Fruit fly (Drosophila melanogaster): ENCODE measurements around the gene Amacr.

The Amacr gene

DNA sequence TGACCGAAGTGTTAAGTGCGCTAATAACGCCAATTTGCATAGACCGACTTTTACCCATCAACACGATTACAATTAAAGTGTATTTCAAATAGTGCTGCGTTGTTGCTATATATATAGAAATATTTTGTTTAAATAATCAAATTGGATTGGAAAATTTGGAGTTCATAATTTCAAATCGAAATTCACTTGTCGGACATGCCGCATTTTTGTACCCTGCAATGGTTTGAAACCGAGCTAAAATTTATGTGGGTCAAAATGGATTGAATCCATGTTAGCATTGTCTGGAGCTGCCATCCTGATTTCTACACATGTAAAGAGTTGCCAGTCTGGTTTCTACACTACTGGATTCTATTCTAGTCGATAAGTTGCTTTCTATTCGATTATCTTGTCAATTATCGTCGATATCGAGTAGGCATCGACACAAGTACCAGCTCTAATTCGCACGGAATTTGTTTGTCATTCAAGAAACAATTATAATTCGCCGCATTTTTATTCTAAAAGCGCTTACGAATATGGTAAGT lies 35.2 kb upstream of the Amacr start, which contains the start of gene Pomp:
Pomp (plus strand) TSS at position 386 of the 521 bp plus-strand sequence.
- no peak for TF ChIP-seq Sin3A (optimal IDR thresholded peaks at IDR 0.05)
- TF ChIP-seq ttk (optimal IDR thresholded peaks at IDR 0.05) = no peak
- no peak for TF ChIP-seq insv (optimal IDR thresholded peaks at IDR 0.05)
- no peak for TF ChIP-seq Myc (optimal IDR thresholded peaks at IDR 0.05)
- TF ChIP-seq h (optimal IDR thresholded peaks at IDR 0.05) = no peak
- peak; percentile 99 for TF ChIP-seq psq (optimal IDR thresholded peaks at IDR 0.05)

DNA sequence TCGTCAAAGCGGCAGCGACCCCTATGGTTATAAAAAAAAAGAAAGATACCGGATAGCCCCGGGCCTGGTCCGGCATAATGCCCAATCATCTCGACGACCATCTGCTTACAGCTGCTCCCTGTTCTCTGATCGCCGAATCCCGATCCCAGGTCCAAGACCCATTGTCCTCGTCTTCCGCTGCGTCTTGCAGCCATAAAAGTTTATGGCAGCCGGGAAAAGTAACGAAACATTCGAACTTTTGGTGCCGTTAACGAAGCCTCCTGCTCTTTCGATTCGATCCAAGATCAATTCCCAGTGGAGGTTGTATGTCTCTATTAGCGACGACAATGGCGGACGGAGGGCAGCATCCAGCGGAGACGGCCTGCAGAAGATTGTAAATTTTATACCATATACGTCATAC lies 33.2 kb upstream of the Amacr start:
- TF ChIP-seq Myc (optimal IDR thresholded peaks at IDR 0.05) (no peak), ttk (optimal IDR thresholded peaks at IDR 0.05) (no peak)

DNA sequence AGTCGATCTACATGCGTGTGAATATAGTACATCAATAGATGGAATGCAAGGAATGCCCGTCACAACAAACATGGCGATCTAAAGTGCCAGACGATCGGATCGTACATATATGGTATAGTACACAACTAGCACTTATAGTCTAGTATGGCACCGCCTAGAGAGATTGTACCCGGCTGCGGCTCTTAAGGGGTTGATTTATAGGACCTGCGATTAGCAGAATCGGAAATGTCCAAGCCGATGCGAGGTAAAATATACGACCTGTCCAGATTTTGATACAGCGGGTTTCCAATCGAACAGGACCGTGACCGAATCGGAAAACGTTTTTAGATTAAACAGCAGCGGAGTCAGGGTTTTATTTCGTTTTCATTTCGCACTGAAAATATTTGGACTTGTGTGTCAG lies 31.8 kb upstream of the Amacr start:
- no peak for TF ChIP-seq insv (optimal IDR thresholded peaks at IDR 0.05)
- TF ChIP-seq psq (optimal IDR thresholded peaks at IDR 0.05) = no peak
- no peak for TF ChIP-seq h (optimal IDR thresholded peaks at IDR 0.05)
- TF ChIP-seq Sin3A (optimal IDR thresholded peaks at IDR 0.05) = no peak
- no peak for TF ChIP-seq Myc (optimal IDR thresholded peaks at IDR 0.05)
- no peak for TF ChIP-seq ttk (optimal IDR thresholded peaks at IDR 0.05)

DNA sequence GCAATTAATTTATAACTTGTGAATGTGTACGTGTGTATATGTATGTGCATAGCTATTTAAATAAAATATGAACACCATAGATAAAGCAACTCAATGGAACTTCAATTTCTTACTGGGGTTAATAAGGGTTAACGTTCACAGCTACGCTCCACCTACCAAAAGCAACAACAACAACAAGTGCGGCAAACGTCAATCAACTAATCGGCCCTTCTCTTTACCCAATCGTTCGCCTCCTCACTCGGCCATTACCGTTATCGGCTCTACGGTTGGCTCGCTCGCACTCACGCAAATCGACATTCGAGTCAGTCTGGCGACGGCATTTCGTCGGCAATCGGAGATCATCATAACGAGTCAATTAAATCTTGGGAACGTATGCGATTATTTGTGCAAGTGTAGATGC lies 30.9 kb upstream of the Amacr start:
- TF ChIP-seq Myc (optimal IDR thresholded peaks at IDR 0.05) (no peak), insv (optimal IDR thresholded peaks at IDR 0.05) (no peak), h (optimal IDR thresholded peaks at IDR 0.05) (no peak), psq (optimal IDR thresholded peaks at IDR 0.05) (no peak), ttk (optimal IDR thresholded peaks at IDR 0.05) (no peak), Sin3A (optimal IDR thresholded peaks at IDR 0.05) (no peak)

DNA sequence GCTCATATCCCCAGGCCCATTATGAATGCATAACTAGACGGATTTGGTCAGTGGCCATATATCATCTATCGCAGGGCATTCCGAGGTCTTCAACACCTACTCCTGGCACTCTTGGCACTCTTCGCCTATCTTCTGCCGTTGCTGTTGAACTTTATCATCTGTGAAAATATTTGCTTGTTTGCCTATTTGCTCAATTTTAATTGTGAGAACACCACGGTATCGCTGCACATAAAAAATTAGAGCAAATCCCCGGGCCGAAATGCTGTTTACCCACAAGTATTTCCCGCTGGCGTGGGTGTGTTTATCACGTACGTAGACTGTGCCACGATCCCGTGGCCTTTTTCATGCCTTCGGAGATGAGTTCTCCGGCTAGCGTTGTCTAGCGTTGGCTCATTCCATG lies 28.6 kb upstream of the Amacr start:
- TF ChIP-seq Myc (optimal IDR thresholded peaks at IDR 0.05) = no peak
- no peak for TF ChIP-seq psq (optimal IDR thresholded peaks at IDR 0.05)
- no peak for TF ChIP-seq ttk (optimal IDR thresholded peaks at IDR 0.05)
- no peak for TF ChIP-seq Sin3A (optimal IDR thresholded peaks at IDR 0.05)
- TF ChIP-seq insv (optimal IDR thresholded peaks at IDR 0.05) = no peak
- no peak for TF ChIP-seq h (optimal IDR thresholded peaks at IDR 0.05)

DNA sequence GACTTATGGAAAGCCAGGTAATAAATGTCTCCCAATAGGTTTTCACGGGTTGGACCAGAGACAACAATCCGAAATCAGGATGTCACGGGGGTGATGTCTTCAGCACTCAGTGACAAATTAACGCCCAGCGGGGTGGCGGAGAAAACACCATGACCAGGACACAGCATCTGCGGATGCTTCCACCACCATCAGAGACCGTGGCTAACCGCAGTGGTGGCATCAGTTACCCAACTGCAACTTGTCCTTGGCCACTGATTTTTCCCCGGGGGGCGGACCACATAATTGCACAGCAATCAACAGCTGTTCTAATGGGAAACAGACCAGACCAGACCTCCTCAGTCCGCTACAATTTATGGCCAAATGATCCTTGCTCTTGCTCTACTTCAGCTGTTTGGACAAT lies 26.2 kb upstream of the Amacr start:
- no peak for TF ChIP-seq ttk (optimal IDR thresholded peaks at IDR 0.05)
- no peak for TF ChIP-seq psq (optimal IDR thresholded peaks at IDR 0.05)
- no peak for TF ChIP-seq Myc (optimal IDR thresholded peaks at IDR 0.05)
- TF ChIP-seq insv (optimal IDR thresholded peaks at IDR 0.05) = no peak
- no peak for TF ChIP-seq h (optimal IDR thresholded peaks at IDR 0.05)
- no peak for TF ChIP-seq Sin3A (optimal IDR thresholded peaks at IDR 0.05)

DNA sequence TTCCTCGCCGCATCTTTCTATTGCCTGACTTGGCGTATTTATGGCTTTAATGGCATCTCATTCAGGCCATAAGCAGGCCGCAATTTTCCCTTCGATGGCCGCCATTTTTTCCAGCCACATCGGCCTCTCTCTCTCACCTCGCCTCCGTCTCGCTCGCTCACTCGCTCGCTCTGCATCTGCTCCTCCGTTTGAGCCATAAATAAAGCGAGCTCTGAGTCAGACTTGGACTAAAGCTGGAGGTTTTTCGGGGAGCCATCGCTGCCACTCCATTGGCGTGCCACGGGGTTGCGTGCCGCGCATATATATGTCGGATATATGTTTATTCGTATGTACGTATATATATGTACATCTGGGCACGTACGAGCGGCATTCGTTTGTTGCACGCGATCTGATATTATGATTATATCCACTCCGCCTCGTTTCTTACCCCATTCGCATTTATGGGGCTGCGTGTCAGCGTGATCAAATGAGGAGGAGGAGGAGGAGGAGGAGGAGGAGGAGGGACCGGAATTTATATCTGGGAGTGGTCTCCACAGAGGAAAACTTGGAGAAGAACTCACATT lies 24.9 kb upstream of the Amacr start:
- TF ChIP-seq psq (optimal IDR thresholded peaks at IDR 0.05) = no peak
- TF ChIP-seq h (optimal IDR thresholded peaks at IDR 0.05) = no peak
- TF ChIP-seq Myc (optimal IDR thresholded peaks at IDR 0.05) = no peak
- no peak for TF ChIP-seq ttk (optimal IDR thresholded peaks at IDR 0.05)
- TF ChIP-seq insv (optimal IDR thresholded peaks at IDR 0.05) = no peak
- TF ChIP-seq Sin3A (optimal IDR thresholded peaks at IDR 0.05) = no peak

DNA sequence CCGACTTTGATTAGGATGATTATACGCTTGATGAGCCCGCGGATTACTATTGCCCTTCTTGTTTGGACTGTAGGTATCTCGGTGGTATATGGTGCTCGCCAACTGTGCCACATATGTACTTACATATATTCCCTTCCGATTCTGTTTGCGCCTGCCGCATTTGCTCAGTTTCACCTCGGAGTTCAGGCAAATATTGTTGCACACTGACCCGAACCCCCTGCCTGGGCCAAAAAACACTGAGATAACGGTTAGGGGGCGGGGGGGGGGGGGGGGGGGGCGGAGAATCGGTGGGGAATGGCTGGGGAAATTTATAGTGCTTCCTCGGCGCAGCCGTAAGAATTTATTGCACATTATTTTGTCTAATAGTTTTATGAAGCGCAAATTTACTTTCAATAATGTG lies 23.8 kb upstream of the Amacr start:
- no peak for TF ChIP-seq Myc (optimal IDR thresholded peaks at IDR 0.05)
- TF ChIP-seq insv (optimal IDR thresholded peaks at IDR 0.05) = no peak
- no peak for TF ChIP-seq psq (optimal IDR thresholded peaks at IDR 0.05)
- no peak for TF ChIP-seq ttk (optimal IDR thresholded peaks at IDR 0.05)
- no peak for TF ChIP-seq Sin3A (optimal IDR thresholded peaks at IDR 0.05)
- TF ChIP-seq h (optimal IDR thresholded peaks at IDR 0.05) = no peak

DNA sequence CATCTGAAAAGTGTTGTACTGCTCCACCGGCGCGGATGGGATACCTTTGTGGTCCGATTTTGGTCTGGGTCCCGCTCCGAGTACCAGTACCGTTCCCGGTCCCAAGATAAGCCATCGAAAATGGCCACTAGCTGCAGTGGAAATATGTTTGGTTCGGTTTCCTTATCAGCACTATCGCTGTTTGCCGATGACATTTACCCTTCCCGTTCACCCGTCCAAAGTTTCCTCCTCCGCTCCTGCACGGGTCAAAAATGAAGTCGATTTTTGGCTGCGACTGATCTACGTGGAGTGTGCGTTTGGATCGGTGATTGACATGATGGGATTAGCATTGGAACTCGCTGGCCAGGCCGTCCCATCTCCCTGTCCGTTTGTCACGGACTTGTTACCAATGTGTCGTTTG lies 22.3 kb upstream of the Amacr start:
- TF ChIP-seq Myc (optimal IDR thresholded peaks at IDR 0.05) (no peak), insv (optimal IDR thresholded peaks at IDR 0.05) (no peak)

DNA sequence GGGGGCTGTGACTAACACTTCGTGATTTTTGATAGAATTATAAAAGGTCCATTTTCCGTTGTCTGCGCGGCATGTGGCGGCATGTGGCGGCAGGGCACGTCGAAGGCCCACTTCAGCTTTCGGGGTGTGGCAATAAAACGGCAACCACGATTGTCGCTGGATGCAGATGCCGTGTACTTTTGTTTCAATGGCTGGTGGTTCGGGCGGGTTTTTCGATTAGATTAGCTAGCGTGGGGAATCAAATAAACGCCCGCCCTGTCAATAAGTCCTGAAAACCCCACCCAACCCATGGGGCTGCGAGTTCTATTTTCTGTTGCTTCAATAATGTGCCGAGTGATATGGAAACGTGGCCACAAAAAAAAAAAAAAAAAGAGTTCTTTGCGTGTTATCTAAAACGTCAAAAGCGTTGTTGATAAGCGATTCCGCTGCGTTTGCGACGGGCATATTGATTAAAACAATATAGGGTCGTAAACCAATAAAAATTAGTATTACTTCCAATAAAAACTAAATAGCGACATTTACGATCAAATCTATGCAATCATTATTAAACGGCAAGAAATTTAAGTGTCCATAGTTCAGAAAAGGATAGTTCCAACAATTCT lies 21.4 kb upstream of the Amacr start:
- no peak for TF ChIP-seq Myc (optimal IDR thresholded peaks at IDR 0.05)
- no peak for TF ChIP-seq Sin3A (optimal IDR thresholded peaks at IDR 0.05)
- TF ChIP-seq h (optimal IDR thresholded peaks at IDR 0.05) = no peak
- TF ChIP-seq insv (optimal IDR thresholded peaks at IDR 0.05) = no peak
- no peak for TF ChIP-seq psq (optimal IDR thresholded peaks at IDR 0.05)
- TF ChIP-seq ttk (optimal IDR thresholded peaks at IDR 0.05) = no peak

DNA sequence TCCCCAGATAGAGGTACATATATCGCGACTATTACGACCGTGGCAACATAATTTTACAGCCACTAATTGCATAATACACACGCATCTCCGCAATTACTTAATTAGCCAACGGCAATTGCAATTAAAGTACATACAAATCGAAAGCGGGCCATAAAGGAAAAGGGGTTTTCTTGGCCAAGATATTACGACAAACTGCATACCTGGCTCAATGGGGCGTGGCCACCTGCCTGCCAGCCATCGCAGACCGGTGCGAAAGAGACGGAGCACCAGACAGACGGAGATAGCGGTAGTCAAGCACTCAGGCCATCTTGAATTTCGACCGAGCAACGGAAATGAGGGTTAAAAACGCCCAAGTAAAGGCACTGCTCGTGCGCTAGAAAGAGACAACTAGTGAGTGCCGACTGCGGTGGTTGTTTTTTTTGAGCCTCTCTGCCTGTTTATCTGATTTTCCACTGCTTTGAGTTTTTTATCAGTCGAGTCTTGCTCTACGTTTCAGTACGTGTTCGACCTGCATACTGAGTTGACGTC lies 18.2 kb upstream of the Amacr start, which contains the start of gene cad:
cad (plus strand) TSS at position 490 of the 528 bp plus-strand sequence.
- no peak for TF ChIP-seq ttk (optimal IDR thresholded peaks at IDR 0.05)
- TF ChIP-seq Sin3A (optimal IDR thresholded peaks at IDR 0.05) = no peak

DNA sequence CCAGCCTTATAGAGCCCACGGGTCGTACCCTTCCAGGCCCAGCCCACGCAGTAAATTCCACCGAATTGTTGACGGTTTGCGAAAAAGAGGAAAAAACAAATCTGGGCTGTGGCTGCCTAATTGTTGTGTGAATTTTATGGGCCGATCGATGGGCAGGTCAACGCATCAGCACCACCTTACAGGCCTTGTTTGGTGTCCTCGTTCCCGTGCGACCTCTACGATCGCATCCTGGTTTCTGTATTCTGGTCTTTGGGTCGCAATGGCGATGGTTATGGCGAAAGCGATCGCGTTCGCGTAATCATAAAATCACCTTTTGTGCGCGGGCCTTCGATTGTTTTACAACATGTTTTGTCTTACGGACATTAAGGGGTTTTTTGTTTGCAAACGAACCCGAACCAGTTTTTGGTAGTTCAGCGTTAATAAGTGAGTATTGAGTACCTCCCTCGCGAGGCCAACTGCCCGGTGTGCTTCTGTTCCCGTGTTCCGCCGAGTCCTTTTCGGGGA lies 16.5 kb upstream of the Amacr start:
- TF ChIP-seq psq (optimal IDR thresholded peaks at IDR 0.05) = no peak
- TF ChIP-seq Myc (optimal IDR thresholded peaks at IDR 0.05) = no peak
- TF ChIP-seq h (optimal IDR thresholded peaks at IDR 0.05) = no peak
- no peak for TF ChIP-seq insv (optimal IDR thresholded peaks at IDR 0.05)
- no peak for TF ChIP-seq ttk (optimal IDR thresholded peaks at IDR 0.05)
- no peak for TF ChIP-seq Sin3A (optimal IDR thresholded peaks at IDR 0.05)

DNA sequence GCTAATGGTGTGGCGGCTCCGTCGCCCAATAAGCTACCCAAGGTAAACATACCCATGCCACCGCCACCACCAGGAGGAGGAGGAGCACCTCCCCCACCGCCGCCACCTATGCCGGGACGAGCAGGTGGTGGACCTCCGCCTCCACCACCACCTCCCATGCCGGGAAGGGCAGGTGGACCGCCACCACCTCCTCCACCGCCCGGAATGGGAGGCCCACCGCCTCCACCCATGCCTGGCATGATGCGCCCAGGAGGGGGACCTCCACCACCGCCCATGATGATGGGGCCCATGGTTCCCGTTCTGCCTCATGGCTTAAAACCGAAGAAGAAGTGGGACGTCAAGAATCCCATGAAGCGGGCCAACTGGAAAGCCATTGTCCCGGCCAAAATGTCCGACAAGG lies 12.5 kb upstream of the Amacr start:
- TF ChIP-seq Myc (optimal IDR thresholded peaks at IDR 0.05) = no peak
- TF ChIP-seq psq (optimal IDR thresholded peaks at IDR 0.05) = no peak
- no peak for TF ChIP-seq h (optimal IDR thresholded peaks at IDR 0.05)
- no peak for TF ChIP-seq ttk (optimal IDR thresholded peaks at IDR 0.05)
- TF ChIP-seq Sin3A (optimal IDR thresholded peaks at IDR 0.05) = no peak
- no peak for TF ChIP-seq insv (optimal IDR thresholded peaks at IDR 0.05)
